Fruit fly (Drosophila melanogaster) whole organism, embryonic: ENCODE results near the gene CG10660.

Experiments used
- Ada2b ChIP-seq: fragments of 200-800 bp; sonication (Bioruptor generic); IDR thresholded peaks from 2 replicates; pipeline ENCODE4 v1.3.6; 2022; ENCODE audit warnings: missing biosample characterization, missing genetic modification characterization
- Antp ChIP-seq: fragments of 200-800 bp; sonication (Bioruptor generic); optimal IDR thresholded peaks from 3 replicates; lab custom pipeline; 2016; ENCODE audit warnings: missing biosample characterization, missing genetic modification characterization
- Atf-2 ChIP-seq: fragments of 200-800 bp; sonication (Bioruptor generic); optimal IDR thresholded peaks from 2 replicates; lab custom pipeline; 2016; ENCODE audit warnings: missing biosample characterization, missing genetic modification characterization
- CG10147 ChIP-seq: fragments of 200-800 bp; sonication (Bioruptor generic); optimal IDR thresholded peaks from 2 replicates; lab custom pipeline; 2019; ENCODE audit warnings: missing biosample characterization, mild to moderate bottlenecking, missing genetic modification characterization, moderate library complexity
- CG10267 ChIP-seq: fragments of 200-800 bp; sonication (Bioruptor generic); optimal IDR thresholded peaks from 2 replicates; lab custom pipeline; 2018; ENCODE audit warnings: missing biosample characterization, mild to moderate bottlenecking, missing genetic modification characterization, moderate library complexity
- CG12659 ChIP-seq: fragments of 200-800 bp; sonication (Bioruptor generic); optimal IDR thresholded peaks from 3 replicates; lab custom pipeline; 2017; ENCODE audit warnings: mild to moderate bottlenecking, missing biosample characterization, missing genetic modification reagents, missing genetic modification characterization
- CG13894 ChIP-seq: fragments of 200-800 bp; sonication (Bioruptor generic); optimal IDR thresholded peaks from 3 replicates; lab custom pipeline; 2018; ENCODE audit warnings: missing biosample characterization, mild to moderate bottlenecking, missing genetic modification characterization, moderate library complexity
- CG14441 ChIP-seq: fragments of 200-800 bp; sonication (Bioruptor generic); IDR thresholded peaks from 2 replicates; pipeline ENCODE4 v1.3.6; 2022; ENCODE audit warnings: missing biosample characterization, missing genetic modification characterization
- CG15514 ChIP-seq: fragments of 200-800 bp; sonication (Bioruptor generic); optimal IDR thresholded peaks from 3 replicates; lab custom pipeline; 2017; ENCODE audit warnings: missing biosample characterization, missing genetic modification characterization, mild to moderate bottlenecking, moderate library complexity, missing genetic modification reagents
- CG17568 ChIP-seq: fragments of 200-800 bp; sonication (Bioruptor generic); optimal IDR thresholded peaks from 2 replicates; lab custom pipeline; 2018; ENCODE audit warnings: missing biosample characterization, mild to moderate bottlenecking, missing genetic modification characterization, moderate library complexity
- CG17912 ChIP-seq: fragments of 200-800 bp; sonication (Bioruptor generic); optimal IDR thresholded peaks from 2 replicates; lab custom pipeline; 2018; ENCODE audit warnings: missing biosample characterization, mild to moderate bottlenecking, missing genetic modification characterization
- CG2889 ChIP-seq: fragments of 200-800 bp; sonication (Bioruptor generic); IDR thresholded peaks from 3 replicates; pipeline ENCODE4 v1.3.6; 2022; ENCODE audit warnings: missing biosample characterization, missing genetic modification characterization
- CG3407 ChIP-seq: fragments of 200-800 bp; sonication (Bioruptor generic); optimal IDR thresholded peaks from 2 replicates; lab custom pipeline; 2018; ENCODE audit warnings: missing biosample characterization, mild to moderate bottlenecking, missing genetic modification characterization
- CG34422 ChIP-seq: fragments of 200-800 bp; sonication (Bioruptor generic); IDR thresholded peaks from 3 replicates; pipeline ENCODE4 v1.3.6; 2022; ENCODE audit warnings: missing biosample characterization, missing genetic modification characterization
- CG4328 ChIP-seq: fragments of 200-800 bp; sonication (Bioruptor generic); optimal IDR thresholded peaks from 3 replicates; lab custom pipeline; 2017; ENCODE audit warnings: missing biosample characterization, missing genetic modification reagents, missing genetic modification characterization
- CG4617 ChIP-seq: fragments of 200-800 bp; sonication (Bioruptor generic); optimal IDR thresholded peaks from 3 replicates; lab custom pipeline; 2016; ENCODE audit warnings: missing biosample characterization, missing genetic modification characterization, borderline replicate concordance
- CG7271 ChIP-seq: fragments of 200-800 bp; sonication (Bioruptor generic); optimal IDR thresholded peaks from 2 replicates; lab custom pipeline; 2018; ENCODE audit warnings: missing biosample characterization, mild to moderate bottlenecking, missing genetic modification characterization, moderate library complexity
- CG8290 ChIP-seq, 3 experiments: fragments of 200-800 bp; sonication (Bioruptor generic); optimal IDR thresholded peaks; 2 replicates each; lab custom pipeline; 2016 to 2019; ENCODE audit warnings: missing biosample characterization in 3 of 3, missing genetic modification characterization in 3 of 3, mild to moderate bottlenecking in 2 of 3, moderate library complexity in 1 of 3
- CG9876 ChIP-seq: fragments of 200-800 bp; sonication (Bioruptor generic); optimal IDR thresholded peaks from 2 replicates; lab custom pipeline; 2016; ENCODE audit warnings: missing biosample characterization, missing genetic modification characterization
- Dip2 ChIP-seq: fragments of 200-800 bp; sonication (Bioruptor generic); IDR thresholded peaks from 2 replicates; pipeline ENCODE4 v1.3.6; 2022; ENCODE audit warnings: missing biosample characterization, missing genetic modification characterization
- GATAe ChIP-seq: fragments of 200-800 bp; sonication (Bioruptor generic); conservative IDR thresholded peaks from 2 replicates; pipeline ENCODE4 v1.3.6; 2022; ENCODE audit warnings: missing biosample characterization, missing genetic modification characterization
- HLH54F ChIP-seq: fragments of 200-800 bp; sonication (Bioruptor generic); optimal IDR thresholded peaks from 3 replicates; lab custom pipeline; 2016; ENCODE audit warnings: missing biosample characterization, missing genetic modification characterization
- HmgD ChIP-seq: fragments of 200-800 bp; sonication (Bioruptor generic); optimal IDR thresholded peaks from 3 replicates; lab custom pipeline; 2016; ENCODE audit warnings: missing biosample characterization, missing genetic modification characterization
- Hr3 ChIP-seq: fragments of 200-800 bp; sonication (Bioruptor generic); optimal IDR thresholded peaks from 3 replicates; lab custom pipeline; 2016; ENCODE audit warnings: missing biosample characterization, missing genetic modification characterization
- Med ChIP-seq: fragments of 200-800 bp; sonication (Bioruptor generic); peaks from one replicate; lab custom pipeline; 2016; ENCODE audit warnings: missing biosample characterization, missing genetic modification characterization, mild to moderate bottlenecking, inconsistent platforms, moderate library complexity
- Six4 ChIP-seq: fragments of 200-800 bp; sonication (Bioruptor generic); optimal IDR thresholded peaks from 2 replicates; lab custom pipeline; 2016; ENCODE audit warnings: missing biosample characterization, missing genetic modification characterization
- az2 ChIP-seq: fragments of 200-800 bp; sonication (Bioruptor generic); optimal IDR thresholded peaks from 3 replicates; lab custom pipeline; 2016; ENCODE audit warnings: missing biosample characterization, missing genetic modification characterization
- cg ChIP-seq: fragments of 200-800 bp; sonication (Bioruptor generic); optimal IDR thresholded peaks from 3 replicates; lab custom pipeline; 2019; ENCODE audit warnings: missing biosample characterization, mild to moderate bottlenecking, missing genetic modification characterization, moderate library complexity
- chm ChIP-seq: fragments of 200-800 bp; sonication (Bioruptor generic); IDR thresholded peaks from 2 replicates; pipeline ENCODE4 v1.3.6; 2022; ENCODE audit warnings: missing biosample characterization, missing genetic modification characterization
- crp ChIP-seq, 2 experiments: fragments of 200-800 bp; sonication (Bioruptor generic); optimal IDR thresholded peaks; 2 replicates in 1 of 2; 3 replicates in 1 of 2; lab custom pipeline; 2017; ENCODE audit warnings: missing biosample characterization in 2 of 2, missing genetic modification characterization in 2 of 2, mild to moderate bottlenecking in 1 of 2, moderate library complexity in 1 of 2
- cwo ChIP-seq: fragments of 200-800 bp; sonication (Bioruptor generic); optimal IDR thresholded peaks from 3 replicates; lab custom pipeline; 2017; ENCODE audit warnings: missing biosample characterization, missing genetic modification characterization, mild to moderate bottlenecking, moderate library complexity, missing genetic modification reagents
- esg ChIP-seq: fragments of 200-800 bp; sonication (Bioruptor generic); conservative IDR thresholded peaks from 2 replicates; pipeline ENCODE4 v1.3.6; 2022; ENCODE audit warnings: missing biosample characterization, missing genetic modification characterization
- fd102C ChIP-seq: fragments of 200-800 bp; sonication (Bioruptor generic); optimal IDR thresholded peaks from 2 replicates; lab custom pipeline; 2018; ENCODE audit warnings: missing biosample characterization, mild to moderate bottlenecking, missing genetic modification characterization, moderate library complexity
- fru ChIP-seq: fragments of >200 bp; optimal IDR thresholded peaks from 2 replicates; lab custom pipeline; 2017
- her ChIP-seq: fragments of 200-800 bp; sonication (Bioruptor generic); optimal IDR thresholded peaks from 2 replicates; lab custom pipeline; 2016; ENCODE audit warnings: missing biosample characterization, missing genetic modification characterization
- jing ChIP-seq: fragments of 200-800 bp; sonication (Bioruptor generic); optimal IDR thresholded peaks from 2 replicates; lab custom pipeline; 2018; ENCODE audit warnings: missing biosample characterization, mild to moderate bottlenecking, missing genetic modification characterization
- kah ChIP-seq: fragments of 200-800 bp; sonication (Bioruptor generic); optimal IDR thresholded peaks from 2 replicates; lab custom pipeline; 2018; ENCODE audit warnings: missing biosample characterization, mild to moderate bottlenecking, missing genetic modification characterization
- mld ChIP-seq: fragments of 200-800 bp; sonication (Bioruptor generic); IDR thresholded peaks from 3 replicates; pipeline ENCODE4 v1.3.6; 2022; ENCODE audit warnings: missing biosample characterization, missing genetic modification characterization; ENCODE audit not compliant: partially characterized antibody
- odd ChIP-seq: fragments of 200-800 bp; sonication (Bioruptor generic); optimal IDR thresholded peaks from 2 replicates; lab custom pipeline; 2017; ENCODE audit warnings: missing biosample characterization, mild to moderate bottlenecking, missing genetic modification characterization
- seq ChIP-seq: fragments of 200-800 bp; sonication (Bioruptor generic); IDR thresholded peaks from 2 replicates; pipeline ENCODE4 v1.3.6; 2022; ENCODE audit warnings: missing biosample characterization, missing genetic modification characterization
- sima ChIP-seq: fragments of 200-800 bp; sonication (Bioruptor generic); optimal IDR thresholded peaks from 2 replicates; lab custom pipeline; 2016; ENCODE audit warnings: missing biosample characterization, missing genetic modification characterization
- sob ChIP-seq: fragments of 200-800 bp; sonication (Bioruptor generic); IDR thresholded peaks from 2 replicates; pipeline ENCODE4 v1.3.6; 2022; ENCODE audit warnings: missing biosample characterization, missing genetic modification characterization
- tap ChIP-seq: fragments of 200-800 bp; optimal IDR thresholded peaks from 3 replicates; lab custom pipeline; 2019; ENCODE audit warnings: missing biosample characterization, mild to moderate bottlenecking, missing genetic modification characterization, moderate library complexity
- tll ChIP-seq, 2 experiments: fragments of 200-800 bp in 1 of 2; fragments of >200 bp in 1 of 2; sonication (Bioruptor generic) in 1 of 2; optimal IDR thresholded peaks; 2 replicates each; lab custom pipeline; 2017 to 2019; ENCODE audit warnings: missing biosample characterization in 2 of 2, missing genetic modification characterization in 2 of 2, mild to moderate bottlenecking in 1 of 2, moderate library complexity in 1 of 2
- tup ChIP-seq: fragments of 200-800 bp; sonication (Bioruptor generic); optimal IDR thresholded peaks from 2 replicates; lab custom pipeline; 2016; ENCODE audit warnings: missing biosample characterization, mild to moderate bottlenecking, missing genetic modification characterization, moderate library complexity
- usp ChIP-seq: fragments of >200 bp; optimal IDR thresholded peaks from 2 replicates; lab custom pipeline; 2017; ENCODE audit warnings: missing biosample characterization, missing genetic modification characterization
- z ChIP-seq: fragments of 200-800 bp; sonication (Bioruptor generic); IDR thresholded peaks from 3 replicates; pipeline ENCODE4 v1.3.6; 2022; ENCODE audit warnings: missing biosample characterization, missing genetic modification characterization
- zfh2 ChIP-seq: fragments of 200-800 bp; sonication (Bioruptor generic); optimal IDR thresholded peaks from 2 replicates; lab custom pipeline; 2016; ENCODE audit warnings: missing biosample characterization, missing genetic modification characterization

CG10660 gene

dm6 chr3L:12503865-12504650 lies 13.6 kb upstream of the CG10660 start, which contains the start of the genes CG10646 and vih (continued):
- no peak for TF ChIP-seq Antp (GFP tag; lab: Kevin White, UChicago)
- peak; percentile 10; the same call in 1 of the 2 replicates for TF ChIP-seq seq (GFP tag; lab: Robert Waterston, UW)
- peak; percentile 55; the same call in 1 of the 2 replicates for TF ChIP-seq GATAe (GFP tag; lab: Robert Waterston, UW)
- 0 out of 2 replicates have a peak, but pooled peaks have one; percentile 6 for TF ChIP-seq CG14441
- TF ChIP-seq HmgD (GFP tag; lab: Kevin White, UChicago): no peak
- no peak for TF ChIP-seq jing (GFP tag; lab: Kevin White, UChicago)
- no peak for TF ChIP-seq Atf-2 (GFP tag; lab: Kevin White, UChicago)
- peak; percentile 36 for TF ChIP-seq odd
- no peak for TF ChIP-seq esg (GFP tag; lab: Robert Waterston, UW)
- TF ChIP-seq CG17568 (GFP tag; lab: Kevin White, UChicago): no peak
- TF ChIP-seq CG17912 (GFP tag; lab: Kevin White, UChicago): no peak
- no peak for TF ChIP-seq kah (GFP tag; lab: Kevin White, UChicago)
- peak; percentile 18 for TF ChIP-seq CG13894 (tag; lab: Kevin White, UChicago)
- TF ChIP-seq sima (GFP tag; lab: Kevin White, UChicago): no peak
- TF ChIP-seq cg: no peak
- peak; percentile 51 for TF ChIP-seq CG7271
- TF ChIP-seq Dip2 (GFP tag; lab: Robert Waterston, UW): no peak
- no peak for TF ChIP-seq fd102C (GFP tag; lab: Kevin White, UChicago)
- no peak for TF ChIP-seq mld (GFP tag; lab: Robert Waterston, UW)
- TF ChIP-seq Hr3 (GFP tag; lab: Kevin White, UChicago): peak; percentile 62
- TF ChIP-seq CG2889: no peak
- peak; percentile 91 for TF ChIP-seq CG10267
- TF ChIP-seq her (GFP tag; lab: Kevin White, UChicago): no peak
- peak; percentile 4 for TF ChIP-seq tap
- peak; percentile 51 for TF ChIP-seq CG4328
- TF ChIP-seq Ada2b (GFP tag; lab: Robert Waterston, UW): 0 out of 2 replicates have a peak, but pooled peaks have one; percentile 18
- TF ChIP-seq crp (GFP tag; optimal IDR thresholded peaks at IDR 0.05; lab: Kevin White, UChicago): peak in 1 of 2 experiments; percentile 33
- TF ChIP-seq az2 (GFP tag; lab: Kevin White, UChicago): peak; percentile 54
- TF ChIP-seq tll (GFP tag; optimal IDR thresholded peaks at IDR 0.05; lab: Kevin White, UChicago): no peak
- TF ChIP-seq usp: no peak
- TF ChIP-seq Six4 (GFP tag; lab: Kevin White, UChicago): peak; percentile 55
- no peak for TF ChIP-seq chm (GFP tag; lab: Robert Waterston, UW)
- no peak for TF ChIP-seq CG9876 (GFP tag; lab: Kevin White, UChicago)
- TF ChIP-seq CG4617 (GFP tag; lab: Kevin White, UChicago): peak; percentile 75
- TF ChIP-seq sob: peak; percentile 7; the same call in 1 of the 2 replicates
- TF ChIP-seq zfh2 (GFP tag; lab: Kevin White, UChicago): peak; percentile 22
- peak; percentile 66 for TF ChIP-seq CG15514 (GFP tag; lab: Kevin White, UChicago)
- peak; percentile 43 for TF ChIP-seq CG8290 (GFP tag; optimal IDR thresholded peaks at IDR 0.05; lab: Kevin White, UChicago)
- no peak for TF ChIP-seq CG8290 (tag; optimal IDR thresholded peaks at IDR 0.05; lab: Kevin White, UChicago)
- TF ChIP-seq cwo: peak; percentile 23
- TF ChIP-seq CG34422 (GFP tag; lab: Robert Waterston, UW): peak; percentile 46; the same call in 1 of the 3 replicates
- peak; percentile 30 for TF ChIP-seq HLH54F (GFP tag; lab: Kevin White, UChicago)
- TF ChIP-seq Med (GFP tag; lab: Kevin White, UChicago): peak; percentile 53
- peak; percentile 7 for TF ChIP-seq tup
- no peak for TF ChIP-seq CG3407 (GFP tag; lab: Kevin White, UChicago)
- peak; percentile 75 for TF ChIP-seq CG12659
- TF ChIP-seq z (GFP tag; lab: Robert Waterston, UW): no peak
- TF ChIP-seq CG10147 (GFP tag; lab: Kevin White, UChicago): peak; percentile 20
- TF ChIP-seq fru (lab: Kevin White, UChicago): no peak
